Worm (Caenorhabditis elegans) whole organism, L1 larva: ENCODE results near the gene ndub-11.

Experiments used
- ceh-82 ChIP-seq, 3 experiments: fragments of 150-350 bp in 1 of 3; sonication (generic microtip) in 2 of 3; optimal IDR thresholded peaks; 2 replicates each; lab custom pipeline; 2014 to 2017; ENCODE audit warnings: missing biosample characterization in 3 of 3, missing genetic modification characterization in 3 of 3
- isw-1 ChIP-seq: fragments of 200-800 bp; sonication (Bioruptor generic); IDR thresholded peaks from 2 replicates; pipeline ENCODE4 v1.3.6; 2022; ENCODE audit warnings: missing genetic modification characterization, missing compliant biosample characterization
- nhr-12 ChIP-seq: sonication (generic microtip); optimal IDR thresholded peaks from 2 replicates; lab custom pipeline; 2017; ENCODE audit warnings: missing biosample characterization, missing genetic modification characterization
- nhr-28 ChIP-seq: fragments of 150-350 bp; optimal IDR thresholded peaks from 2 replicates; lab custom pipeline; 2014; ENCODE audit warnings: missing biosample characterization, missing genetic modification characterization
- nhr-84 ChIP-seq: sonication (generic microtip); optimal IDR thresholded peaks from 2 replicates; lab custom pipeline; 2017; ENCODE audit warnings: missing biosample characterization, missing genetic modification characterization

DNA sequence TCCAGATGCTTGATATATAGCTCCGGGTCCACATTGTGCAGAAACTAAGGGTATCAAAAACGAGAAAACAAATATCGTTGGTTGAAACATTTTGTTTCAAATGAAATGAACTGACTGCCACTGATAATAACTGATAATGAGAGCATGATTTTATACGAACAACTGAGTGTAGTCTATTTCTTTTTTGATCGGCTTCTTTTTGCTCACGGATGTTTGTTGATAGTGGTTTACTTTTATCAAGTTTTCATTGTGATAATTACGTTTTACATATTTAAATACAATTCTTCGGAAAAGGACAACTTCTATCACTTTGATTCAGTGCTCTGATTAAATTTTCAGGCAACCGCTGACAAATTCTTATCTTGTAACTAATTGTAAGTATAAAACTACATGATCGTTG, 33.7 kb upstream of the ndub-11 start, which contains the start of gene clec-51:
- no peak for TF ChIP-seq nhr-12 (tag; lab: Kevin White, UChicago)
- no peak for TF ChIP-seq nhr-84
- TF ChIP-seq nhr-28: no peak
- no peak for TF ChIP-seq isw-1 (GFP tag; lab: Robert Waterston, UW)
- TF ChIP-seq ceh-82 (tag; optimal IDR thresholded peaks at IDR 0.05; lab: Kevin White, UChicago): no peak
